Worm (Caenorhabditis elegans) whole organism, midembryonic: Measurements from ENCODE around the gene unc-82.

ENCODE experiments used
- T22C8.4 ChIP-seq: fragments of 200-800 bp; sonication (Bioruptor generic); IDR thresholded peaks from 2 replicates; pipeline ENCODE4 v1.3.6; 2022; ENCODE audit warnings: missing genetic modification characterization, missing compliant biosample characterization
- cog-1 ChIP-seq: sonication (generic microtip); optimal IDR thresholded peaks from 2 replicates; lab custom pipeline; 2016; ENCODE audit warnings: missing genetic modification characterization, missing compliant biosample characterization
- flt-1 ChIP-seq: fragments of 200-800 bp; sonication (Bioruptor generic); IDR thresholded peaks from 2 replicates; pipeline ENCODE4 v1.3.6; 2022; ENCODE audit warnings: missing genetic modification characterization, missing compliant biosample characterization
- klf-2 ChIP-seq: fragments of 200-800 bp; sonication (Bioruptor generic); conservative IDR thresholded peaks from 2 replicates; pipeline ENCODE4 v1.3.6; 2022; ENCODE audit warnings: missing genetic modification reagents, missing genetic modification characterization, missing compliant biosample characterization
- med-1 ChIP-seq: sonication (generic microtip); optimal IDR thresholded peaks from 2 replicates; lab custom pipeline; 2017; ENCODE audit warnings: missing genetic modification characterization, mild to moderate bottlenecking, missing compliant biosample characterization, antibody characterized with exemption, missing genetic modification reagents; ENCODE audit not compliant: insufficient read depth
- tab-1 ChIP-seq: fragments of 200-800 bp; sonication (Bioruptor generic); IDR thresholded peaks from 2 replicates; pipeline ENCODE4 v1.3.6; 2022; ENCODE audit warnings: missing genetic modification characterization, missing compliant biosample characterization
- ztf-23 ChIP-seq: fragments of 200-800 bp; sonication (Bioruptor generic); IDR thresholded peaks from 2 replicates; pipeline ENCODE4 v1.3.6; 2022; ENCODE audit warnings: missing genetic modification reagents, missing genetic modification characterization, missing compliant biosample characterization

- TF ChIP-seq flt-1 (GFP tag; lab: Robert Waterston, UW) (no peak), T22C8.4 (GFP tag; lab: Robert Waterston, UW) (no peak), med-1 (no peak), ztf-23 (no peak), cog-1 (no peak), klf-2 (no peak), tab-1 (GFP tag; lab: Robert Waterston, UW) (no peak)
These were observed 17.0 kb upstream of the unc-82 start for ce11 chrIV:7407301-7407700.
